Fruit fly (Drosophila melanogaster): ENCODE measurements around the gene Dip-C.

The Dip-C gene

DNA sequence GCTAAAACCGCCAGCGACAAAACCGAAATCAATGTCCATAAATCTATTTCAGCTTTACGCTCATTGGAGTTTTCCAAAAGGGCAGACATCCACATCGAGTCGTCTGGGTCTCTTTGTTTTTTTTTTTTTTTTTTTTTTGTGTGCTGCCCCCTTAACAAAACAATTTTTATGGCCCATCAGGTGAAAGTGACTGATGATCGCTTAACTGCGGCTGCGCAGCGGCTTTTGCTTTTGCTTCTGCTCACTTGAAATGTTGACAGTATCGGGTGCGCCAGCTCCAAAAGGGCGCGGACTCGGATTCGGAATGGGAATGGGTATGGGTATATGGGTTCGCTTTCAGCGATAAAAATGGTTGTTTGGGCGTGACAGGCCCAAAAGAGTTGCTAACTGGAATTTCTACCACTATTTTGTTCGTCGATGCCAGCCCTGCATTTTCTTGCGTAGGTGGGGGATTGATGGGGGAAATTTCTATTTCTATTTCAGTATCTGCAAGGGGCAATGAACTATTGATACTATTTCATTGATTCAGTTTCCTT, 51.5 kb downstream of the Dip-C start:
- no peak for TF ChIP-seq psq (optimal IDR thresholded peaks at IDR 0.05)
- no peak for TF ChIP-seq EcR (GFP tag; optimal IDR thresholded peaks at IDR 0.05)
- no peak for TF ChIP-seq CG8478 (optimal IDR thresholded peaks at IDR 0.05)
- no peak for TF ChIP-seq Dll (optimal IDR thresholded peaks at IDR 0.05)
- TF ChIP-seq pan (optimal IDR thresholded peaks at IDR 0.05), result no peak
- TF ChIP-seq usp (GFP tag; optimal IDR thresholded peaks at IDR 0.05), result no peak
